Fruit fly (Drosophila melanogaster): Measurements from ENCODE around the gene CG13933.

CG13933 gene

dm6 chr3L:1746338-1747199 lies 28.4 kb downstream of the CG13933 start, which contains the start of gene CG13921 (continued):
- peak; percentile 31 for TF ChIP-seq pzg (GFP tag; optimal IDR thresholded peaks at IDR 0.05)
- peak; percentile 99 for TF ChIP-seq slbo (GFP tag; IDR thresholded peaks at IDR 0.05)
- peak; percentile 87 for TF ChIP-seq CG17912 (GFP tag; optimal IDR thresholded peaks at IDR 0.05)
- TF ChIP-seq CG18262 (tag; optimal IDR thresholded peaks at IDR 0.05) = peak; percentile 100
- peak; percentile 99 for TF ChIP-seq CG3847 (GFP tag; IDR thresholded peaks at IDR 0.05)
- peak; percentile 98 for TF ChIP-seq disco-r (GFP tag; optimal IDR thresholded peaks at IDR 0.05)
- peak; percentile 99 for TF ChIP-seq nmo (GFP tag; optimal IDR thresholded peaks at IDR 0.05)
- peak; percentile 98 for TF ChIP-seq CG2120 (GFP tag; optimal IDR thresholded peaks at IDR 0.05)
- peak; percentile 99 for TF ChIP-seq CG12104 (GFP tag; optimal IDR thresholded peaks at IDR 0.05)
- peak; percentile 98 for TF ChIP-seq CG13123 (GFP tag; optimal IDR thresholded peaks at IDR 0.05)
- TF ChIP-seq CG7271 (tag; optimal IDR thresholded peaks at IDR 0.05) = peak; percentile 99
- TF ChIP-seq Hmx (GFP tag; optimal IDR thresholded peaks at IDR 0.05) = peak; percentile 95
- TF ChIP-seq ap (GFP tag; IDR thresholded peaks at IDR 0.05) = peak; percentile 99
- TF ChIP-seq Hsf (GFP tag; optimal IDR thresholded peaks at IDR 0.05) = peak; percentile 99
- TF ChIP-seq abd-A (tag; optimal IDR thresholded peaks at IDR 0.05) = peak; percentile 69
- no peak for TF ChIP-seq CG6791 (GFP tag; IDR thresholded peaks at IDR 0.05; ENCODE audit: partially characterized antibody)
- TF ChIP-seq CG11695 (GFP tag; IDR thresholded peaks at IDR 0.05) = peak; percentile 99
- peak; percentile 98 for TF ChIP-seq sima (GFP tag; optimal IDR thresholded peaks at IDR 0.05)
- TF ChIP-seq org-1 (GFP tag; optimal IDR thresholded peaks at IDR 0.05) = peak; percentile 99
- TF ChIP-seq gcm2 (GFP tag; optimal IDR thresholded peaks at IDR 0.05) = peak; percentile 98
- TF ChIP-seq CG32772 (GFP tag; IDR thresholded peaks at IDR 0.05) = peak; percentile 99
- peak; percentile 98 for TF ChIP-seq CG2202 (tag; optimal IDR thresholded peaks at IDR 0.05)
- peak; percentile 98 for TF ChIP-seq luna (GFP tag; optimal IDR thresholded peaks at IDR 0.05)
- TF ChIP-seq run (tag; optimal IDR thresholded peaks at IDR 0.05) = peak; percentile 93
- peak; percentile 98 for TF ChIP-seq Atf3 (GFP tag; optimal IDR thresholded peaks at IDR 0.05)
- TF ChIP-seq E2f2 (GFP tag; IDR thresholded peaks at IDR 0.05) = peak; percentile 85
- TF ChIP-seq maf-S (GFP tag; optimal IDR thresholded peaks at IDR 0.05) = peak; percentile 99
- TF ChIP-seq yki (optimal IDR thresholded peaks at IDR 0.05) = no peak
- TF ChIP-seq CG11504 (tag; optimal IDR thresholded peaks at IDR 0.05) = peak; percentile 98
- TF ChIP-seq CG7556 (GFP tag; optimal IDR thresholded peaks at IDR 0.05) = peak; percentile 99
- TF ChIP-seq CG16863 (GFP tag; optimal IDR thresholded peaks at IDR 0.05) = peak; percentile 98
- TF ChIP-seq CG8478 (optimal IDR thresholded peaks at IDR 0.05) = no peak
- peak; percentile 99 for TF ChIP-seq CG11456 (GFP tag; IDR thresholded peaks at IDR 0.05)
- TF ChIP-seq pan (optimal IDR thresholded peaks at IDR 0.05) = no peak
- TF ChIP-seq pan (GFP tag; optimal IDR thresholded peaks at IDR 0.05 in 1 of 2, IDR thresholded peaks at IDR 0.05 in 1 of 2) = peak in 1 of 2 experiments; percentile 99
- peak; percentile 100 for TF ChIP-seq tin (GFP tag; optimal IDR thresholded peaks at IDR 0.05)
- TF ChIP-seq Nf-YC (tag; optimal IDR thresholded peaks at IDR 0.05) = peak; percentile 88
- peak; percentile 100 for TF ChIP-seq CG4424 (GFP tag; optimal IDR thresholded peaks at IDR 0.05)
- peak; percentile 97 for TF ChIP-seq da (GFP tag; optimal IDR thresholded peaks at IDR 0.05)
- no peak for TF ChIP-seq CG7963 (GFP tag; IDR thresholded peaks at IDR 0.05; ENCODE audit: partially characterized antibody)
- TF ChIP-seq gro (GFP tag; optimal IDR thresholded peaks at IDR 0.05) = peak; percentile 99
- TF ChIP-seq Dbx (GFP tag; IDR thresholded peaks at IDR 0.05) = peak; percentile 99
- TF ChIP-seq tap (tag; optimal IDR thresholded peaks at IDR 0.05) = peak; percentile 98
- TF ChIP-seq cas (GFP tag; IDR thresholded peaks at IDR 0.05) = peak; percentile 97
- TF ChIP-seq stwl (tag; optimal IDR thresholded peaks at IDR 0.05) = peak; percentile 95
- peak; percentile 46 for TF ChIP-seq Dref (GFP tag; IDR thresholded peaks at IDR 0.05)
- TF ChIP-seq CG7928 (GFP tag; optimal IDR thresholded peaks at IDR 0.05) = peak; percentile 81
- peak; percentile 99 for TF ChIP-seq H15 (GFP tag; IDR thresholded peaks at IDR 0.05)
- peak; percentile 87 for TF ChIP-seq Hand (GFP tag; optimal IDR thresholded peaks at IDR 0.05)
- peak; percentile 98 for TF ChIP-seq emc (GFP tag; optimal IDR thresholded peaks at IDR 0.05)
- TF ChIP-seq HLHmδ (GFP tag; optimal IDR thresholded peaks at IDR 0.05) = no peak
